Worm (Caenorhabditis elegans): ENCODE results near the gene F26F12.8.

The F26F12.8 gene

ce11 chrV:5838576-5839366 is 23.6 kb downstream of the F26F12.8 start, which contains the start of gene F26F12.2 (continued):
- TF ChIP-seq F49E8.2 (tag; optimal IDR thresholded peaks at IDR 0.05; ENCODE audit: borderline replicate concordance) (no peak), nhr-77 (tag; optimal IDR thresholded peaks at IDR 0.05) (no peak), pha-4 (GFP tag; IDR thresholded peaks at IDR 0.05) (no peak), pha-4 (tag; optimal IDR thresholded peaks at IDR 0.05) (no peak), nhr-102 (tag; optimal IDR thresholded peaks at IDR 0.05) (peak; percentile 6), set-16 (GFP tag; IDR thresholded peaks at IDR 0.05) (no peak), dmd-8 (GFP tag; IDR thresholded peaks at IDR 0.05) (no peak), hmg-1.1 (GFP tag; IDR thresholded peaks at IDR 0.05) (peak; percentile 39; the same call in 1 of the 2 replicates), lin-39 (tag; optimal IDR thresholded peaks at IDR 0.05) (no peak), nhr-41 (GFP tag; IDR thresholded peaks at IDR 0.05) (no peak), lin-1 (GFP tag; IDR thresholded peaks at IDR 0.05) (no peak; the same call in 1 of the 2 replicates), Y105C5A.15 (GFP tag; IDR thresholded peaks at IDR 0.05) (no peak), Y5F2A.4 (GFP tag; optimal IDR thresholded peaks at IDR 0.05) (no peak), saeg-2 (GFP tag; IDR thresholded peaks at IDR 0.05) (no peak), mxl-2 (GFP tag; conservative IDR thresholded peaks at IDR 0.05) (no peak), ZK337.2 (GFP tag; IDR thresholded peaks at IDR 0.05) (no peak), lsy-2 (tag; optimal IDR thresholded peaks at IDR 0.05) (no peak), daf-16 (GFP tag; optimal IDR thresholded peaks at IDR 0.05) (no peak), daf-16 (tag; optimal IDR thresholded peaks at IDR 0.05) (peak; percentile 26), ztf-7 (tag; optimal IDR thresholded peaks at IDR 0.05) (no peak), tra-1 (GFP tag; IDR thresholded peaks at IDR 0.05) (no peak), lin-29 (GFP tag; IDR thresholded peaks at IDR 0.05) (no peak), nhr-10 (tag; optimal IDR thresholded peaks at IDR 0.05) (no peak), lim-7 (GFP tag; IDR thresholded peaks at IDR 0.05) (peak; percentile 41; the same call in 1 of the 2 replicates), mep-1 (tag; optimal IDR thresholded peaks at IDR 0.05) (peak; percentile 39), T20F7.1 (GFP tag; optimal IDR thresholded peaks at IDR 0.05) (no peak), zip-2 (tag; optimal IDR thresholded peaks at IDR 0.05) (no peak), vab-7 (GFP tag; IDR thresholded peaks at IDR 0.05) (no peak), ama-1 (optimal IDR thresholded peaks at IDR 0.05) (peak; percentile 79), D1046.2 (GFP tag; IDR thresholded peaks at IDR 0.05) (no peak), hif-1 (tag; optimal IDR thresholded peaks at IDR 0.05) (peak in 1 of 2 experiments; percentile 11), mxl-3 (GFP tag; optimal IDR thresholded peaks at IDR 0.05) (no peak), nhr-237 (tag; optimal IDR thresholded peaks at IDR 0.05) (no peak), Y75B8A.6 (GFP tag; IDR thresholded peaks at IDR 0.05) (no peak), nhr-111 (GFP tag; optimal IDR thresholded peaks at IDR 0.05) (no peak), mdl-1 (tag; optimal IDR thresholded peaks at IDR 0.05) (no peak), zfp-2 (tag; optimal IDR thresholded peaks at IDR 0.05) (no peak), mdt-29 (GFP tag; IDR thresholded peaks at IDR 0.05) (no peak), zip-11 (GFP tag; IDR thresholded peaks at IDR 0.05) (no peak), madf-9 (GFP tag; conservative IDR thresholded peaks at IDR 0.05) (0 out of 2 replicates have a peak, but pooled peaks have one; percentile 12), ceh-32 (tag; optimal IDR thresholded peaks at IDR 0.05; ENCODE audit: poor library complexity) (no peak), unc-62 (GFP tag; optimal IDR thresholded peaks at IDR 0.05 in 1 of 2) (peak in 1 of 2 experiments; percentile 91), unc-62 (tag; optimal IDR thresholded peaks at IDR 0.05) (no peak), fos-1 (tag; optimal IDR thresholded peaks at IDR 0.05) (no peak), dpl-1 (GFP tag; optimal IDR thresholded peaks at IDR 0.05) (no peak), ceh-62 (tag; optimal IDR thresholded peaks at IDR 0.05) (no peak), pqm-1 (tag; optimal IDR thresholded peaks at IDR 0.05) (no peak), spr-3 (GFP tag; optimal IDR thresholded peaks at IDR 0.05) (no peak), nhr-6 (tag; optimal IDR thresholded peaks at IDR 0.05) (no peak), cey-2 (tag; optimal IDR thresholded peaks at IDR 0.05; ENCODE audit: borderline replicate concordance, insufficient read depth) (no peak), unc-130 (GFP tag; optimal IDR thresholded peaks at IDR 0.05) (no peak)

Measured in whole organism, L4 larva.